Worm (Caenorhabditis elegans) whole organism, late embryonic: ENCODE data around the gene twk-23.

Source experiments
- C08G9.2 ChIP-seq: sonication (generic microtip); optimal IDR thresholded peaks from 2 replicates; lab custom pipeline; 2016; ENCODE audit warnings: mild to moderate bottlenecking, missing genetic modification characterization, moderate library complexity, missing compliant biosample characterization
- C38D4.7 ChIP-seq: fragments of 200-800 bp; sonication (Bioruptor generic); optimal IDR thresholded peaks from 2 replicates; lab custom pipeline; 2018; ENCODE audit warnings: mild to moderate bottlenecking, missing genetic modification characterization, moderate library complexity, missing compliant biosample characterization
- K09A11.1 ChIP-seq: sonication (generic microtip); optimal IDR thresholded peaks from 2 replicates; lab custom pipeline; 2017; ENCODE audit warnings: antibody characterized with exemption, mild to moderate bottlenecking, missing genetic modification characterization, missing compliant biosample characterization; ENCODE audit not compliant: insufficient read depth
- Y22D7AL.16 ChIP-seq: sonication (generic microtip); optimal IDR thresholded peaks from 2 replicates; lab custom pipeline; 2016; ENCODE audit warnings: missing genetic modification characterization, missing compliant biosample characterization
- ahr-1 ChIP-seq: sonication (generic microtip); optimal IDR thresholded peaks from 2 replicates; lab custom pipeline; 2016; ENCODE audit warnings: missing genetic modification characterization, missing compliant biosample characterization
- ama-1 ChIP-seq: fragments of 150-350 bp; optimal IDR thresholded peaks from 2 replicates; lab custom pipeline; 2014
- ceh-2 ChIP-seq: sonication (generic microtip); optimal IDR thresholded peaks from 2 replicates; lab custom pipeline; 2016; ENCODE audit warnings: missing genotype, missing genetic modification characterization, missing compliant biosample characterization
- ceh-34 ChIP-seq: sonication (generic microtip); optimal IDR thresholded peaks from 2 replicates; lab custom pipeline; 2016; ENCODE audit warnings: mild to moderate bottlenecking, missing genetic modification characterization, missing compliant biosample characterization
- ceh-45 ChIP-seq: fragments of 200-800 bp; sonication (Bioruptor generic); IDR thresholded peaks from 2 replicates; pipeline ENCODE4 v1.3.6; 2022; ENCODE audit warnings: missing genetic modification reagents, missing genetic modification characterization, missing compliant biosample characterization
- ceh-48 ChIP-seq: sonication (generic microtip); optimal IDR thresholded peaks from 2 replicates; lab custom pipeline; 2016; ENCODE audit warnings: missing genetic modification characterization, inconsistent platforms, missing compliant biosample characterization
- ceh-6 ChIP-seq: fragments of 200-800 bp; sonication (Bioruptor generic); optimal IDR thresholded peaks from 2 replicates; lab custom pipeline; 2018; ENCODE audit warnings: mild to moderate bottlenecking, missing genetic modification characterization, missing compliant biosample characterization
- dmd-4 ChIP-seq: sonication (generic microtip); optimal IDR thresholded peaks from 2 replicates; lab custom pipeline; 2016; ENCODE audit warnings: borderline replicate concordance, missing genetic modification characterization, missing compliant biosample characterization
- dve-1 ChIP-seq: sonication (generic microtip); optimal IDR thresholded peaks from 2 replicates; lab custom pipeline; 2017; ENCODE audit warnings: antibody characterized with exemption, mild to moderate bottlenecking, missing genetic modification characterization, missing compliant biosample characterization
- elt-2 ChIP-seq: sonication (generic microtip); optimal IDR thresholded peaks from 2 replicates; lab custom pipeline; 2016; ENCODE audit warnings: missing genetic modification reagents, missing genetic modification characterization, missing compliant biosample characterization
- elt-4 ChIP-seq: sonication (generic microtip); optimal IDR thresholded peaks from 2 replicates; lab custom pipeline; 2016; ENCODE audit warnings: missing genetic modification characterization, missing compliant biosample characterization
- ets-4 ChIP-seq: sonication (generic microtip); optimal IDR thresholded peaks from 2 replicates; lab custom pipeline; 2016; ENCODE audit warnings: missing genetic modification characterization, missing compliant biosample characterization
- eyg-1 ChIP-seq: sonication (generic microtip); optimal IDR thresholded peaks from 2 replicates; lab custom pipeline; 2016; ENCODE audit warnings: missing genotype, missing genetic modification characterization, missing compliant biosample characterization
- fax-1 ChIP-seq: sonication (generic microtip); optimal IDR thresholded peaks from 2 replicates; lab custom pipeline; 2016; ENCODE audit warnings: missing genotype, missing genetic modification characterization, missing compliant biosample characterization
- fkh-6 ChIP-seq: sonication (generic microtip); optimal IDR thresholded peaks from 2 replicates; lab custom pipeline; 2016; ENCODE audit warnings: missing genetic modification characterization, missing compliant biosample characterization
- gmeb-2 ChIP-seq: sonication (generic microtip); optimal IDR thresholded peaks from 2 replicates; lab custom pipeline; 2016; ENCODE audit warnings: missing genetic modification characterization, inconsistent platforms, missing compliant biosample characterization
- hlh-13 ChIP-seq: fragments of 200-800 bp; sonication (Bioruptor generic); optimal IDR thresholded peaks from 2 replicates; lab custom pipeline; 2018; ENCODE audit warnings: mild to moderate bottlenecking, missing genetic modification characterization, missing compliant biosample characterization
- hlh-15 ChIP-seq: sonication (generic microtip); optimal IDR thresholded peaks from 2 replicates; lab custom pipeline; 2016; ENCODE audit warnings: missing genetic modification characterization, missing compliant biosample characterization
- hlh-6 ChIP-seq: sonication (generic microtip); optimal IDR thresholded peaks from 2 replicates; lab custom pipeline; 2016; ENCODE audit warnings: missing genotype, missing genetic modification characterization, missing compliant biosample characterization
- lin-11 ChIP-seq: fragments of 200-800 bp; sonication (Bioruptor generic); optimal IDR thresholded peaks from 2 replicates; lab custom pipeline; 2018; ENCODE audit warnings: mild to moderate bottlenecking, missing genetic modification characterization, missing compliant biosample characterization
- madf-2 ChIP-seq: sonication (generic microtip); optimal IDR thresholded peaks from 2 replicates; lab custom pipeline; 2017; ENCODE audit warnings: missing genetic modification characterization, missing compliant biosample characterization
- mec-3 ChIP-seq: sonication (generic microtip); optimal IDR thresholded peaks from 2 replicates; lab custom pipeline; 2016; ENCODE audit warnings: borderline replicate concordance, missing genetic modification characterization, missing compliant biosample characterization
- nfya-1 ChIP-seq: sonication (generic microtip); optimal IDR thresholded peaks from 2 replicates; lab custom pipeline; 2017; ENCODE audit warnings: missing genetic modification characterization, mild to moderate bottlenecking, missing compliant biosample characterization, antibody characterized with exemption, moderate library complexity
- nhr-11 ChIP-seq: fragments of 150-350 bp; optimal IDR thresholded peaks from 2 replicates; lab custom pipeline; 2014; ENCODE audit warnings: missing biosample characterization, missing genetic modification characterization
- npax-4 ChIP-seq: sonication (generic microtip); optimal IDR thresholded peaks from 2 replicates; lab custom pipeline; 2016; ENCODE audit warnings: missing genetic modification characterization, missing compliant biosample characterization
- odd-2 ChIP-seq: sonication (generic microtip); optimal IDR thresholded peaks from 2 replicates; lab custom pipeline; 2017; ENCODE audit warnings: antibody characterized with exemption, mild to moderate bottlenecking, missing genetic modification characterization, missing compliant biosample characterization
- pag-3 ChIP-seq: sonication (generic microtip); optimal IDR thresholded peaks from 2 replicates; lab custom pipeline; 2016; ENCODE audit warnings: missing compliant biosample characterization, missing genetic modification characterization, borderline replicate concordance
- pha-2 ChIP-seq: sonication (generic microtip); optimal IDR thresholded peaks from 2 replicates; lab custom pipeline; 2017; ENCODE audit warnings: mild to moderate bottlenecking, missing genetic modification characterization, missing compliant biosample characterization
- ref-2 ChIP-seq: sonication (generic microtip); optimal IDR thresholded peaks from 2 replicates; lab custom pipeline; 2016; ENCODE audit warnings: missing genetic modification characterization, missing compliant biosample characterization
- rnt-1 ChIP-seq: sonication (generic microtip); optimal IDR thresholded peaks from 2 replicates; lab custom pipeline; 2016; ENCODE audit warnings: missing genetic modification characterization, missing compliant biosample characterization
- sdc-2 ChIP-seq: sonication (generic microtip); optimal IDR thresholded peaks from 2 replicates; lab custom pipeline; 2016; ENCODE audit warnings: missing genotype, missing genetic modification characterization, missing compliant biosample characterization
- sox-4 ChIP-seq: sonication (generic microtip); optimal IDR thresholded peaks from 2 replicates; lab custom pipeline; 2017; ENCODE audit warnings: mild to moderate bottlenecking, missing genetic modification characterization, inconsistent platforms, missing compliant biosample characterization
- tbx-2 ChIP-seq: sonication (generic microtip); optimal IDR thresholded peaks from 2 replicates; lab custom pipeline; 2016; ENCODE audit warnings: missing genetic modification characterization, missing compliant biosample characterization
- tbx-7 ChIP-seq: sonication (generic microtip); optimal IDR thresholded peaks from 2 replicates; lab custom pipeline; 2016; ENCODE audit warnings: missing genotype, missing genetic modification characterization, missing compliant biosample characterization
- unc-42 ChIP-seq: sonication (generic microtip); optimal IDR thresholded peaks from 2 replicates; lab custom pipeline; 2016; ENCODE audit warnings: missing genotype, missing genetic modification characterization, missing compliant biosample characterization
- unc-55 ChIP-seq: sonication (generic microtip); optimal IDR thresholded peaks from 2 replicates; lab custom pipeline; 2017; ENCODE audit warnings: missing biosample characterization, missing genetic modification reagents, missing genetic modification characterization
- ztf-16 ChIP-seq: sonication (generic microtip); optimal IDR thresholded peaks from 2 replicates; lab custom pipeline; 2017; ENCODE audit warnings: missing genetic modification characterization, missing compliant biosample characterization

The twk-23 gene

ce11 chrX:13823482-13823881 lies at the start of gene twk-23:
twk-23 (minus strand) TSS chrX:13823582.
- TF ChIP-seq tbx-7 (tag; lab: Kevin White, UChicago), result no peak
- no peak for TF ChIP-seq fkh-6 (tag; lab: Kevin White, UChicago)
- no peak for TF ChIP-seq tbx-2 (tag; lab: Kevin White, UChicago)
- no peak for TF ChIP-seq ceh-2
- TF ChIP-seq odd-2 (tag; lab: Kevin White, UChicago), result no peak
- TF ChIP-seq npax-4, result no peak
- no peak for TF ChIP-seq ref-2
- no peak for TF ChIP-seq ceh-48
- TF ChIP-seq sox-4 (tag; lab: Kevin White, UChicago), result no peak
- TF ChIP-seq ceh-34, result no peak
- TF ChIP-seq C38D4.7 (GFP tag; lab: Kevin White, UChicago), result no peak
- TF ChIP-seq C08G9.2, result no peak
- TF ChIP-seq hlh-13, result no peak
- TF ChIP-seq Y22D7AL.16 (tag; lab: Kevin White, UChicago), result no peak
- no peak for TF ChIP-seq ahr-1 (tag; lab: Kevin White, UChicago)
- no peak for TF ChIP-seq lin-11
- TF ChIP-seq ceh-6, result no peak
- TF ChIP-seq elt-4, result no peak

ce11 chrX:13871110-13871509 lies 47.7 kb upstream of the twk-23 start:
- TF ChIP-seq nfya-1 (tag; lab: Kevin White, UChicago) (no peak), pag-3 (no peak), elt-2 (tag; lab: Kevin White, UChicago) (no peak), dve-1 (tag; lab: Kevin White, UChicago) (no peak), unc-42 (tag; lab: Kevin White, UChicago) (no peak), ama-1 (lab: Kevin White, UChicago) (no peak), lin-11 (no peak), C08G9.2 (no peak), ahr-1 (tag; lab: Kevin White, UChicago) (no peak), tbx-2 (tag; lab: Kevin White, UChicago) (no peak), ceh-48 (no peak), nhr-11 (tag; lab: Kevin White, UChicago) (no peak), odd-2 (tag; lab: Kevin White, UChicago) (no peak)

DNA sequence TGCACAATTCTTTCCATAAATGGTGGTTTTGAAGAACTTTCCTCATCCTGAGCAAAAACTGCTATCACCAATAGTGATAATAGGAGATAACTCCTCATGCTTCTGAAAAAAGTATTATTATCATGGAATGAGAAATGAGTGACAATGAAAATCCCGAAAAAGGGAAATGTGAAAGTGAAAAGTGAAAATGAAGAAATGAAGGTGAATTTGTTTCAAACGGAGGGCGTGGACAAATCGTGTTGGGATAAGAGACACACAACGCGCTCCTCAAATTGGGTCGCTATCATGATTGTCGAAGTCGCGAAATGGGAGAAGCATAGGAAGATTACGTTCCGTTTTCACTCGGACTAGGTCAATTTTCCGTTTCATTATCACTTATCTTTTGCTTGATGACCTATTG lies 40.8 kb upstream of the twk-23 start, which contains the start of gene M03B6.3:
Gene M03B6.3 (minus strand): TSS at position 102 of the 400 bp plus-strand sequence.
- TF ChIP-seq K09A11.1, result no peak
- TF ChIP-seq hlh-13, result no peak
- TF ChIP-seq tbx-7 (tag; lab: Kevin White, UChicago), result no peak
- no peak for TF ChIP-seq odd-2 (tag; lab: Kevin White, UChicago)

- TF ChIP-seq mec-3 (tag; lab: Kevin White, UChicago) (no peak), sdc-2 (tag; lab: Kevin White, UChicago) (no peak), npax-4 (no peak), rnt-1 (tag; lab: Kevin White, UChicago) (no peak), nfya-1 (tag; lab: Kevin White, UChicago) (no peak), pha-2 (tag; lab: Kevin White, UChicago) (no peak), fax-1 (tag; lab: Kevin White, UChicago) (no peak), hlh-6 (no peak), ceh-45 (no peak)
These were observed 35.3 kb upstream of the twk-23 start, which contains the start of gene M03B6.4 for ce11 chrX:13858693-13859092. M03B6.4 (plus strand) TSS chrX:13858841.

DNA sequence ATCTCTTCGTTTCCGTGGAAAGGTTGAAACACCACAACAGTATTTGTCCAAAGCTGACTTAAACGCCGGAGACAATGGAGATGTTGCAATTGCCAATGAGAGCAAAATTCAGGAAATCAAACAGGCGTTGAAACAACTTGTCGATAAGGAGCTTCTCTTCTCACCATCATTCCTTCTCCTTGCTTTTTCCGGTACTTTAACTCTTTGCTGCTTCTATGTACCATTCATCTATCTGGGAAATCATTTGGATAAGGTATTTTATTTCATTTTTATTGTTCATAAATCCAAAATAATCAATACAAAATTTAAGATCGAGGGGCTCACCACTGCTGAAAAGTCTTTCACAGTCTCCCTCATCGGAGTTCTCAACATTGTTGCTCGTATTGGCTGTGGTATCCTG lies 32.5 kb upstream of the twk-23 start:
- no peak for TF ChIP-seq ref-2
- no peak for TF ChIP-seq hlh-15 (tag; lab: Kevin White, UChicago)
- TF ChIP-seq nfya-1 (tag; lab: Kevin White, UChicago), result no peak
- TF ChIP-seq sdc-2 (tag; lab: Kevin White, UChicago), result no peak
- TF ChIP-seq lin-11, result no peak
- TF ChIP-seq ztf-16 (tag; lab: Kevin White, UChicago), result no peak
- no peak for TF ChIP-seq gmeb-2 (tag; lab: Kevin White, UChicago)
- TF ChIP-seq eyg-1 (tag; lab: Kevin White, UChicago), result no peak
- TF ChIP-seq madf-2 (tag; lab: Kevin White, UChicago), result no peak
- no peak for TF ChIP-seq ets-4
- TF ChIP-seq dmd-4, result no peak
- no peak for TF ChIP-seq unc-55
- no peak for TF ChIP-seq ama-1 (lab: Kevin White, UChicago)
- TF ChIP-seq, all 69 proteins: peak for 0
